Worm (Caenorhabditis elegans) whole organism, L1 larva: ENCODE results near the gene T10B5.7.

Experiments
- alr-1 ChIP-seq: fragments of 200-800 bp; sonication (Bioruptor generic); optimal IDR thresholded peaks from 2 replicates; lab custom pipeline; 2018; ENCODE audit warnings: borderline replicate concordance, mild to moderate bottlenecking, missing genetic modification characterization, missing compliant biosample characterization
- nhr-12 ChIP-seq: sonication (generic microtip); optimal IDR thresholded peaks from 2 replicates; lab custom pipeline; 2017; ENCODE audit warnings: missing biosample characterization, missing genetic modification characterization
- tbx-2 ChIP-seq: sonication (generic microtip); optimal IDR thresholded peaks from 2 replicates; lab custom pipeline; 2016; ENCODE audit warnings: missing genetic modification characterization, missing compliant biosample characterization
- unc-30 ChIP-seq: sonication (generic microtip); optimal IDR thresholded peaks from 2 replicates; lab custom pipeline; 2017; ENCODE audit warnings: missing biosample characterization, missing genetic modification characterization
- unc-62 ChIP-seq: fragments of 150-350 bp; optimal IDR thresholded peaks from 2 replicates; lab custom pipeline; 2014; ENCODE audit warnings: missing biosample characterization, missing genetic modification reagents, missing genetic modification characterization
- unc-98 ChIP-seq: fragments of 200-800 bp; sonication (Bioruptor generic); IDR thresholded peaks from 2 replicates; pipeline ENCODE4 v1.3.6; 2022; ENCODE audit warnings: missing genetic modification characterization, missing compliant biosample characterization

ce11 chrV:1868596-1869263 lies 22.7 kb downstream of the T10B5.7 start, which contains the start of gene knl-3:
- no peak for TF ChIP-seq nhr-12 (tag; lab: Kevin White, UChicago)
- TF ChIP-seq alr-1 (tag; lab: Kevin White, UChicago), result no peak
- TF ChIP-seq tbx-2 (tag; lab: Kevin White, UChicago), result peak; percentile 90
- TF ChIP-seq unc-62 (GFP tag; lab: Kevin White, UChicago), result no peak
- TF ChIP-seq unc-98, result peak; percentile 38; the same call in 1 of the 2 replicates
- no peak for TF ChIP-seq unc-30 (tag; lab: Kevin White, UChicago)
